Worm (Caenorhabditis elegans): ENCODE data around the gene Y113G7A.16.

ce11 chrV:20005724-20006132, 31.7 kb upstream of the Y113G7A.16 start:
- TF ChIP-seq ztf-29 (GFP tag; IDR thresholded peaks at IDR 0.05): no peak
- TF ChIP-seq ref-1 (GFP tag; conservative IDR thresholded peaks at IDR 0.05): no peak
- TF ChIP-seq cog-1 (tag; optimal IDR thresholded peaks at IDR 0.05): peak; percentile 4
- no peak for TF ChIP-seq med-1 (GFP tag; optimal IDR thresholded peaks at IDR 0.05; ENCODE audit: insufficient read depth)
- peak; percentile 84 for TF ChIP-seq T22C8.4 (GFP tag; IDR thresholded peaks at IDR 0.05)
- no peak for TF ChIP-seq klf-2 (GFP tag; conservative IDR thresholded peaks at IDR 0.05)
- TF ChIP-seq tab-1 (GFP tag; IDR thresholded peaks at IDR 0.05): 0 out of 2 replicates have a peak, but pooled peaks have one; percentile 19
- TF ChIP-seq flt-1 (GFP tag; IDR thresholded peaks at IDR 0.05): no peak
- no peak for TF ChIP-seq ztf-23 (GFP tag; IDR thresholded peaks at IDR 0.05)
